Fruit fly (Drosophila melanogaster) whole organism: ENCODE measurements around the gene mRpL2.

ENCODE experiments used
- CG8478 ChIP-seq: fragments of >200 bp; optimal IDR thresholded peaks from 2 replicates; lab custom pipeline; 2018; ENCODE audit warnings: inconsistent platforms
- Dll ChIP-seq: fragments of >200 bp; optimal IDR thresholded peaks from 2 replicates; lab custom pipeline; 2017
- psq ChIP-seq: fragments of >200 bp; optimal IDR thresholded peaks from 2 replicates; lab custom pipeline; 2017

- no peak for TF ChIP-seq CG8478 (lab: Kevin White, UChicago)
- TF ChIP-seq psq (lab: Kevin White, UChicago) = no peak
- no peak for TF ChIP-seq Dll (lab: Kevin White, UChicago)
These were observed 30.2 kb downstream of the mRpL2 start, which contains the start of gene CG6216 for dm6 chr3L:11150735-11151287.
